Worm (Caenorhabditis elegans) whole organism, late embryonic: ENCODE data around the gene F40G12.4.
"Not testable (repeated sequence)": the region's sequence is repeated elsewhere in the genome, so short reads cannot be mapped to it uniquely, and the experiment has no call there.

Experiments used
- C38D4.7 ChIP-seq: fragments of 200-800 bp; sonication (Bioruptor generic); optimal IDR thresholded peaks from 2 replicates; lab custom pipeline; 2018; ENCODE audit warnings: mild to moderate bottlenecking, missing genetic modification characterization, moderate library complexity, missing compliant biosample characterization
- F13H6.1 ChIP-seq: sonication (generic microtip); optimal IDR thresholded peaks from 2 replicates; lab custom pipeline; 2016; ENCODE audit warnings: missing genetic modification characterization, missing compliant biosample characterization
- K09A11.1 ChIP-seq: sonication (generic microtip); optimal IDR thresholded peaks from 2 replicates; lab custom pipeline; 2017; ENCODE audit warnings: antibody characterized with exemption, mild to moderate bottlenecking, missing genetic modification characterization, missing compliant biosample characterization; ENCODE audit not compliant: insufficient read depth
- T23F11.4 ChIP-seq: fragments of 200-800 bp; sonication (Bioruptor generic); optimal IDR thresholded peaks from 2 replicates; lab custom pipeline; 2018; ENCODE audit warnings: mild to moderate bottlenecking, missing genetic modification characterization, missing compliant biosample characterization
- Y22D7AL.16 ChIP-seq: sonication (generic microtip); optimal IDR thresholded peaks from 2 replicates; lab custom pipeline; 2016; ENCODE audit warnings: missing genetic modification characterization, missing compliant biosample characterization
- ahr-1 ChIP-seq: sonication (generic microtip); optimal IDR thresholded peaks from 2 replicates; lab custom pipeline; 2016; ENCODE audit warnings: missing genetic modification characterization, missing compliant biosample characterization
- ama-1 ChIP-seq: fragments of 150-350 bp; optimal IDR thresholded peaks from 2 replicates; lab custom pipeline; 2014
- ceh-14 ChIP-seq: sonication (generic microtip); optimal IDR thresholded peaks from 2 replicates; lab custom pipeline; 2016; ENCODE audit warnings: missing genotype, missing genetic modification characterization, missing compliant biosample characterization
- ceh-18 ChIP-seq: sonication (generic microtip); optimal IDR thresholded peaks from 2 replicates; lab custom pipeline; 2016; ENCODE audit warnings: missing genetic modification characterization, missing compliant biosample characterization
- ceh-19 ChIP-seq: fragments of 200-800 bp; sonication (Bioruptor generic); optimal IDR thresholded peaks from 2 replicates; lab custom pipeline; 2018; ENCODE audit warnings: mild to moderate bottlenecking, missing genetic modification characterization, missing compliant biosample characterization
- ceh-22 ChIP-seq: sonication (generic microtip); optimal IDR thresholded peaks from 2 replicates; lab custom pipeline; 2017; ENCODE audit warnings: missing biosample characterization, missing genetic modification characterization
- ceh-34 ChIP-seq: sonication (generic microtip); optimal IDR thresholded peaks from 2 replicates; lab custom pipeline; 2016; ENCODE audit warnings: mild to moderate bottlenecking, missing genetic modification characterization, missing compliant biosample characterization
- che-1 ChIP-seq: sonication (generic microtip); optimal IDR thresholded peaks from 2 replicates; lab custom pipeline; 2016; ENCODE audit warnings: mild to moderate bottlenecking, missing genetic modification characterization, missing compliant biosample characterization
- dmd-4 ChIP-seq: sonication (generic microtip); optimal IDR thresholded peaks from 2 replicates; lab custom pipeline; 2016; ENCODE audit warnings: borderline replicate concordance, missing genetic modification characterization, missing compliant biosample characterization
- elt-2 ChIP-seq: sonication (generic microtip); optimal IDR thresholded peaks from 2 replicates; lab custom pipeline; 2016; ENCODE audit warnings: missing genetic modification reagents, missing genetic modification characterization, missing compliant biosample characterization
- elt-4 ChIP-seq: sonication (generic microtip); optimal IDR thresholded peaks from 2 replicates; lab custom pipeline; 2016; ENCODE audit warnings: missing genetic modification characterization, missing compliant biosample characterization
- ets-4 ChIP-seq: sonication (generic microtip); optimal IDR thresholded peaks from 2 replicates; lab custom pipeline; 2016; ENCODE audit warnings: missing genetic modification characterization, missing compliant biosample characterization
- hlh-13 ChIP-seq: fragments of 200-800 bp; sonication (Bioruptor generic); optimal IDR thresholded peaks from 2 replicates; lab custom pipeline; 2018; ENCODE audit warnings: mild to moderate bottlenecking, missing genetic modification characterization, missing compliant biosample characterization
- hlh-30 ChIP-seq: sonication (generic microtip); optimal IDR thresholded peaks from 2 replicates; lab custom pipeline; 2017; ENCODE audit warnings: antibody characterized with exemption, missing genetic modification characterization, missing compliant biosample characterization; ENCODE audit not compliant: insufficient read depth
- hlh-6 ChIP-seq: sonication (generic microtip); optimal IDR thresholded peaks from 2 replicates; lab custom pipeline; 2016; ENCODE audit warnings: missing genotype, missing genetic modification characterization, missing compliant biosample characterization
- hlh-8 ChIP-seq: sonication (generic microtip); optimal IDR thresholded peaks from 2 replicates; lab custom pipeline; 2016; ENCODE audit warnings: missing genotype, missing genetic modification characterization, missing compliant biosample characterization
- lin-11 ChIP-seq: fragments of 200-800 bp; sonication (Bioruptor generic); optimal IDR thresholded peaks from 2 replicates; lab custom pipeline; 2018; ENCODE audit warnings: mild to moderate bottlenecking, missing genetic modification characterization, missing compliant biosample characterization
- nfya-1 ChIP-seq: sonication (generic microtip); optimal IDR thresholded peaks from 2 replicates; lab custom pipeline; 2017; ENCODE audit warnings: missing genetic modification characterization, mild to moderate bottlenecking, missing compliant biosample characterization, antibody characterized with exemption, moderate library complexity
- nhr-11 ChIP-seq: fragments of 150-350 bp; optimal IDR thresholded peaks from 2 replicates; lab custom pipeline; 2014; ENCODE audit warnings: missing biosample characterization, missing genetic modification characterization
- nhr-232 ChIP-seq: sonication (generic microtip); optimal IDR thresholded peaks from 2 replicates; lab custom pipeline; 2016; ENCODE audit warnings: missing genetic modification characterization, missing compliant biosample characterization
- npax-4 ChIP-seq: sonication (generic microtip); optimal IDR thresholded peaks from 2 replicates; lab custom pipeline; 2016; ENCODE audit warnings: missing genetic modification characterization, missing compliant biosample characterization
- pag-3 ChIP-seq: sonication (generic microtip); optimal IDR thresholded peaks from 2 replicates; lab custom pipeline; 2016; ENCODE audit warnings: missing compliant biosample characterization, missing genetic modification characterization, borderline replicate concordance
- pat-9 ChIP-seq: fragments of 200-800 bp; sonication (Bioruptor generic); optimal IDR thresholded peaks from 2 replicates; lab custom pipeline; 2018; ENCODE audit warnings: mild to moderate bottlenecking, missing genetic modification characterization, moderate library complexity, missing compliant biosample characterization
- pax-1 ChIP-seq: fragments of 150-350 bp; optimal IDR thresholded peaks from 2 replicates; lab custom pipeline; 2014; ENCODE audit warnings: missing biosample characterization, missing genetic modification characterization
- pros-1 ChIP-seq: fragments of 150-350 bp; optimal IDR thresholded peaks from 2 replicates; lab custom pipeline; 2014; ENCODE audit warnings: missing biosample characterization, missing genetic modification reagents, missing genetic modification characterization
- rnt-1 ChIP-seq: sonication (generic microtip); optimal IDR thresholded peaks from 2 replicates; lab custom pipeline; 2016; ENCODE audit warnings: missing genetic modification characterization, missing compliant biosample characterization
- sdc-2 ChIP-seq: sonication (generic microtip); optimal IDR thresholded peaks from 2 replicates; lab custom pipeline; 2016; ENCODE audit warnings: missing genotype, missing genetic modification characterization, missing compliant biosample characterization
- sox-4 ChIP-seq: sonication (generic microtip); optimal IDR thresholded peaks from 2 replicates; lab custom pipeline; 2017; ENCODE audit warnings: mild to moderate bottlenecking, missing genetic modification characterization, inconsistent platforms, missing compliant biosample characterization
- syd-9 ChIP-seq: sonication (generic microtip); optimal IDR thresholded peaks from 2 replicates; lab custom pipeline; 2016; ENCODE audit warnings: mild to moderate bottlenecking, missing genetic modification characterization, moderate library complexity, missing compliant biosample characterization
- tbx-7 ChIP-seq: sonication (generic microtip); optimal IDR thresholded peaks from 2 replicates; lab custom pipeline; 2016; ENCODE audit warnings: missing genotype, missing genetic modification characterization, missing compliant biosample characterization
- ttx-3 ChIP-seq: sonication (generic microtip); optimal IDR thresholded peaks from 2 replicates; lab custom pipeline; 2016; ENCODE audit warnings: missing genetic modification reagents, missing genetic modification characterization, missing compliant biosample characterization
- unc-3 ChIP-seq, 2 experiments: fragments of 200-800 bp in 1 of 2; sonication (Bioruptor generic) in 1 of 2; sonication (generic microtip) in 1 of 2; conservative IDR thresholded peaks in 1 of 2; optimal IDR thresholded peaks in 1 of 2; 2 replicates each; pipeline versions ENCODE4 v1.3.6 to Lab custom; 2016 to 2022; ENCODE audit warnings: missing compliant biosample characterization in 2 of 2, missing genetic modification characterization in 2 of 2, missing genetic modification reagents in 1 of 2
- unc-86 ChIP-seq: sonication (generic microtip); optimal IDR thresholded peaks from 2 replicates; lab custom pipeline; 2016; ENCODE audit warnings: missing genetic modification characterization, missing compliant biosample characterization

The F40G12.4 gene

DNA sequence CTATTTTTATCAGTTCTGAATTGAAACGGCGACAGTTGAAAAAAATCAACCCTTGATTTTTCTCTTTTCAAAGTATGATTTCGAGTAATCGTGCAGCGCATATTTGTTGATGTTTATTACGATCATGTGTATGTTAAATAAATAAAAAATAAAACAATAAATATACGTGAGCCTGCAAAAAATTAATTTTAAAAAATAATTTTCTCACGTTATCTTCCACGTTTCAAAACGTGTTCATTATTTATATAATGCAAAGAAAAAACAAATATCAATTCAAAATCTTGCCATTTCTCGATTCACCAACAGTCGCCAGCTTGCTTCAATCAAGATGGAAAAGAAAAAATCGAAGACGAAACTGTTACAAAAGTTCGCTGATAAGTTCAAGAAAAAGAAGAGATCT, 14.7 kb upstream of the F40G12.4 start, which contains the start of gene F40G12.10:
Gene F40G12.10 (plus strand): TSS at position 301 of the 400 bp plus-strand sequence.
- no peak for TF ChIP-seq npax-4 (tag; lab: Kevin White, UChicago)
- TF ChIP-seq ceh-19 (GFP tag; lab: Kevin White, UChicago), result no peak
- no peak for TF ChIP-seq ttx-3 (tag; lab: Kevin White, UChicago)
- no peak for TF ChIP-seq ceh-14
- TF ChIP-seq syd-9 (tag; lab: Kevin White, UChicago), result no peak
- TF ChIP-seq nhr-11 (tag; lab: Kevin White, UChicago), result no peak
- no peak for TF ChIP-seq T23F11.4 (GFP tag; lab: Kevin White, UChicago)
- TF ChIP-seq hlh-8 (tag; lab: Kevin White, UChicago), result no peak
- no peak for TF ChIP-seq pat-9 (tag; lab: Kevin White, UChicago)
- no peak for TF ChIP-seq nfya-1 (tag; lab: Kevin White, UChicago)
- TF ChIP-seq ceh-18 (tag; lab: Kevin White, UChicago), result no peak
- no peak for TF ChIP-seq elt-2 (tag; lab: Kevin White, UChicago)
- TF ChIP-seq nhr-232, result no peak
- TF ChIP-seq rnt-1 (tag; lab: Kevin White, UChicago), result no peak
- no peak for TF ChIP-seq hlh-30 (tag; lab: Kevin White, UChicago)
- TF ChIP-seq ahr-1 (tag; lab: Kevin White, UChicago), result no peak
- no peak for TF ChIP-seq dmd-4 (tag; lab: Kevin White, UChicago)
- TF ChIP-seq ets-4 (tag; lab: Kevin White, UChicago), result no peak
- TF ChIP-seq pag-3 (tag; lab: Kevin White, UChicago), result no peak
- no peak for TF ChIP-seq ceh-22 (tag; lab: Kevin White, UChicago)

DNA sequence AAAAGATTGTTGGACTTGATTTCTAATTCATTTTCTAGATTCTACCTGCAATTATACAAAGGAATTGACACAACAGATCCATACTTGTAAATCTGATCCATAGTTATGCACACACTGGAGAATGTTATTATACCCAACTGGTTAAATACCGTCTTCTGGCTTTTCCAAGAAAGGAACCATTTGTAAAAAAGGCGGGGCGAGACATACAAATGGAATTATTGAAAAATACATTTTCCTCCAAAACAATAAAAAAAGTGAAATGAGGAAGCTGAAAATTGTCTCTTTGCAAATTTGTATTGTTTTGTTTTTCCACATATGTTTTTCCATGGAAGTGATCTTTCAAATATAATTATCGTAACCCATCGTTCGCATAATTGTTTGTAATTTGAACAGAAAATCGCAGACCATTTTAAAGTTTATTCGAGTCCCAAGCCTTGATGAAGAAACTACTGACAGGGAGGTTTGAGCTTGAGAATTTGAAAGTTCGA, 13.8 kb upstream of the F40G12.4 start, which contains the start of the genes srt-74 and F40G12.9:
Gene srt-74 (minus strand): TSS at position 101 of the 488 bp plus-strand sequence.
Gene F40G12.9 (plus strand): TSS at position 438 of the 488 bp plus-strand sequence.
- no peak for TF ChIP-seq K09A11.1
- no peak for TF ChIP-seq F13H6.1 (tag; lab: Kevin White, UChicago)
- TF ChIP-seq sdc-2, result no peak
- TF ChIP-seq elt-4 (tag; lab: Kevin White, UChicago), result no peak
- no peak for TF ChIP-seq rnt-1 (tag; lab: Kevin White, UChicago)

DNA sequence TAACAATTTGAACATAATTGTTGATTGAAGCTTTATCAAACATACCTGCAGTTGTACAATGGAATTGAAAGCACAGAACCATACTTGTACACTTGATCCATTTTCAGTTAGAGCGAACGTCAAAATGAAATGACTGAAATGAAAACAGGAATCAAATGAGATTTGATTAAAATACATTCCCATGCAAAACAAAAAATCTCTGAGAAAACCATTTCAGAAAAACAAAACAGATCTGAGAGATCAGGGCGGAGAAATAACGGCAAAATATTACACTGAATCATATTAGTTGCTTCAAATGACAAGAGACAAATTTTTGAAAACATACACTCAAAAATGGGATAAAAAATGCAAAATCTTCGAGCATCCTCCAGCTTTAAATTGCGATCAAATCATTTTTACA, 11.3 kb upstream of the F40G12.4 start, which contains the start of gene srt-33:
Gene srt-33 (minus strand): TSS at position 101 of the 400 bp plus-strand sequence.
- TF ChIP-seq unc-86 (no peak), ceh-34 (tag; lab: Kevin White, UChicago) (no peak), ceh-18 (tag; lab: Kevin White, UChicago) (no peak), hlh-6 (no peak), nhr-11 (tag; lab: Kevin White, UChicago) (no peak), C38D4.7 (GFP tag; lab: Kevin White, UChicago) (no peak), ceh-22 (tag; lab: Kevin White, UChicago) (no peak), elt-4 (tag; lab: Kevin White, UChicago) (no peak), hlh-8 (tag; lab: Kevin White, UChicago) (no peak), pros-1 (tag; lab: Kevin White, UChicago) (no peak)

DNA sequence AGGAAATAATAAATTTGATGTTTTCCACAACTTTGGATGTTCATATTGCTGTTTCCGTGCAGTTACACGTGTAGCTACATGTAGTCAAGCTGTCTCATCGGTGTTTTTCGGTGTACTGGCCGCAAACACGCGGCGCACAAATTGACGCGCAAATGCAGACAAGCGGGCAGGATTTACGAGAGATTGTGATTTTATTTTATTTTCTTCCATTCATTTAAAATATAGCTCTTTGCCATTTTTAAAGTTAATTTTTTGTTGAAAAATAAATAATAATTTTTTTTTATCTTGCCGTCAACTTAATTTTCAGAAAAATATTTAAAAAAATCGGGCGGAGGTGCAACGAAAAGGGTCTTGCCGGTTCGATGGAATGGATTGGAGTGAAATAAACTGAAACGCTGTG, 5.8 kb upstream of the F40G12.4 start, which contains the start of gene F40G12.7:
Gene F40G12.7 (plus strand): TSS at position 301 of the 400 bp plus-strand sequence.
- not testable (repeated sequence) for TF ChIP-seq elt-4 (tag; lab: Kevin White, UChicago); unc-3 (GFP tag; conservative IDR thresholded peaks at IDR 0.05; lab: Robert Waterston, UW); unc-3 (tag; optimal IDR thresholded peaks at IDR 0.05; lab: Kevin White, UChicago); K09A11.1

DNA sequence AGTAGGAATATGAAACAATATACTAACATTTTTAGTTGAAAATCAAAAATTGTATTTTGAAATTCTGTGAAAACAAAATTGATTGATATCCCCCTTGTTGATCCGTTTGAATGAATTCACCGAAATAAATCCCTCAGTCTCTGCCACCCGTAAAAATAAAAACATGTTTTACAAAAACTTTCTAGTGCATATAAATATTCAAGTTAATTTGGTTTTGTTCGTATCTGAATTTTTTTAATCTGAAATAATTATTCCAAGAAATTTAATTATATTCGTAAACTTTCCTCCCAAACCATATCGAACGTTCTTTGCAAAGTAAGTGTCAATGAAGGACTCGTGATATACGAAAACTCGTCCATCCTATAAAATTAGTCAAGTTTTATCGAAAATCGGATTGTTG, 4.5 kb upstream of the F40G12.4 start, which contains the start of gene F40G12.6:
Gene F40G12.6 (minus strand): TSS at position 101 of the 400 bp plus-strand sequence.
- no peak for TF ChIP-seq F13H6.1 (tag; lab: Kevin White, UChicago)
- no peak for TF ChIP-seq pat-9 (tag; lab: Kevin White, UChicago)
- TF ChIP-seq hlh-30 (tag; lab: Kevin White, UChicago), result no peak
- no peak for TF ChIP-seq pag-3 (tag; lab: Kevin White, UChicago)
- TF ChIP-seq pax-1 (tag; lab: Kevin White, UChicago), result no peak
- TF ChIP-seq tbx-7 (tag; lab: Kevin White, UChicago), result no peak
- no peak for TF ChIP-seq lin-11
- no peak for TF ChIP-seq hlh-13
- TF ChIP-seq ama-1 (lab: Kevin White, UChicago), result no peak
- no peak for TF ChIP-seq K09A11.1
- TF ChIP-seq sox-4 (tag; lab: Kevin White, UChicago), result no peak
- TF ChIP-seq che-1, result no peak
- TF ChIP-seq Y22D7AL.16 (tag; lab: Kevin White, UChicago), result no peak
- TF ChIP-seq sdc-2, result no peak
